Worm (Caenorhabditis elegans) whole organism, early embryonic: ENCODE measurements around the gene K02D10.4.

Experiments
- ama-1 ChIP-seq: fragments of 150-350 bp; optimal IDR thresholded peaks from 2 replicates; lab custom pipeline; 2014
- tbx-11 ChIP-seq: fragments of 200-800 bp; sonication (Bioruptor generic); IDR thresholded peaks from 2 replicates; pipeline ENCODE4 v1.3.6; 2022; ENCODE audit warnings: missing genetic modification characterization, missing compliant biosample characterization

- no peak for TF ChIP-seq ama-1
- TF ChIP-seq tbx-11 (GFP tag; lab: Robert Waterston, UW): no peak
Observed at ce11 chrIII:8786077-8786476, 6.3 kb upstream of the K02D10.4 start, which contains the start of gene K02D10.8.
